Worm (Caenorhabditis elegans) whole organism, L4 larva: Measurements from ENCODE around the gene C24H11.1.

Experiments used
- D1046.2 ChIP-seq: fragments of 200-800 bp; sonication (Bioruptor generic); IDR thresholded peaks from 2 replicates; pipeline ENCODE4 v1.3.6; 2022; ENCODE audit warnings: missing genetic modification characterization, missing compliant biosample characterization
- F10B5.3 ChIP-seq: sonication (generic microtip); optimal IDR thresholded peaks from 2 replicates; lab custom pipeline; 2016; ENCODE audit warnings: mild to moderate bottlenecking, missing genetic modification characterization, missing compliant biosample characterization
- R02D3.7 ChIP-seq: fragments of 150-350 bp; sonication (generic microtip); optimal IDR thresholded peaks from 3 replicates; lab custom pipeline; 2014; ENCODE audit warnings: missing biosample characterization, missing genetic modification characterization
- T26A8.4 ChIP-seq: fragments of 200-800 bp; sonication (Bioruptor generic); IDR thresholded peaks from 2 replicates; pipeline ENCODE4 v1.3.6; 2022; ENCODE audit warnings: missing genetic modification characterization, missing compliant biosample characterization
- Y48G9A.11 ChIP-seq: fragments of 200-800 bp; sonication (Bioruptor generic); IDR thresholded peaks from 2 replicates; pipeline ENCODE4 v1.3.6; 2022; ENCODE audit warnings: missing genetic modification reagents, missing genetic modification characterization, missing compliant biosample characterization
- ZK337.2 ChIP-seq: fragments of 200-800 bp; sonication (Bioruptor generic); IDR thresholded peaks from 2 replicates; pipeline ENCODE4 v1.3.6; 2022; ENCODE audit warnings: missing genetic modification reagents, missing genetic modification characterization, missing compliant biosample characterization
- ZK546.5 ChIP-seq, 2 experiments: sonication (generic microtip); optimal IDR thresholded peaks; 2 replicates each; lab custom pipeline; 2017; ENCODE audit warnings: missing biosample characterization in 2 of 2, missing genetic modification characterization in 2 of 2
- ama-1 ChIP-seq: fragments of 150-350 bp; optimal IDR thresholded peaks from 2 replicates; lab custom pipeline; 2014; ENCODE audit warnings: inconsistent platforms, mixed read lengths
- ceh-28 ChIP-seq: fragments of 150-350 bp; optimal IDR thresholded peaks from 2 replicates; lab custom pipeline; 2014; ENCODE audit warnings: missing biosample characterization, missing genetic modification reagents, missing genetic modification characterization
- ceh-32 ChIP-seq: sonication (generic microtip); optimal IDR thresholded peaks from 2 replicates; lab custom pipeline; 2016; ENCODE audit warnings: mild to moderate bottlenecking, missing genetic modification characterization, missing compliant biosample characterization; ENCODE audit not compliant: poor library complexity
- ceh-44 ChIP-seq: fragments of 200-800 bp; sonication (Bioruptor generic); IDR thresholded peaks from 2 replicates; pipeline ENCODE4 v1.3.6; 2022; ENCODE audit warnings: missing genetic modification reagents, missing genetic modification characterization, missing compliant biosample characterization
- ceh-62 ChIP-seq: sonication (generic microtip); optimal IDR thresholded peaks from 2 replicates; lab custom pipeline; 2017; ENCODE audit warnings: missing biosample characterization, missing genetic modification characterization
- daf-16 ChIP-seq, 3 experiments: sonication (generic microtip); optimal IDR thresholded peaks; 2 replicates each; lab custom pipeline; 2016 to 2017; ENCODE audit warnings: missing genetic modification characterization in 3 of 3, missing genetic modification reagents in 3 of 3, mild to moderate bottlenecking in 2 of 3, missing compliant biosample characterization in 2 of 3, missing biosample characterization in 1 of 3, moderate library complexity in 1 of 3
- daf-8 ChIP-seq: fragments of 200-800 bp; sonication (Bioruptor generic); IDR thresholded peaks from 2 replicates; pipeline ENCODE4 v1.3.6; 2022; ENCODE audit warnings: missing genetic modification characterization, missing compliant biosample characterization
- dmd-6 ChIP-seq: fragments of 200-800 bp; sonication (Bioruptor generic); IDR thresholded peaks from 2 replicates; pipeline ENCODE4 v1.3.6; 2022; ENCODE audit warnings: missing genetic modification reagents, missing genetic modification characterization, missing compliant biosample characterization
- dmd-9 ChIP-seq: fragments of 200-800 bp; sonication (Bioruptor generic); IDR thresholded peaks from 2 replicates; pipeline ENCODE4 v1.3.6; 2022; ENCODE audit warnings: missing genetic modification reagents, missing genetic modification characterization, missing compliant biosample characterization
- dve-1 ChIP-seq: sonication (generic microtip); optimal IDR thresholded peaks from 2 replicates; lab custom pipeline; 2017; ENCODE audit warnings: antibody characterized with exemption, mild to moderate bottlenecking, missing genetic modification characterization, missing compliant biosample characterization; ENCODE audit not compliant: insufficient read depth
- egl-27 ChIP-seq: sonication (generic microtip); optimal IDR thresholded peaks from 3 replicates; lab custom pipeline; 2017; ENCODE audit warnings: missing biosample characterization, missing genetic modification reagents, missing genetic modification characterization
- egl-43 ChIP-seq: fragments of 200-800 bp; sonication (Bioruptor generic); IDR thresholded peaks from 2 replicates; pipeline ENCODE4 v1.3.6; 2022; ENCODE audit warnings: missing genetic modification reagents, missing genetic modification characterization, missing compliant biosample characterization
- hif-1 ChIP-seq, 2 experiments: sonication (generic microtip); optimal IDR thresholded peaks; 2 replicates each; lab custom pipeline; 2016 to 2017; ENCODE audit warnings: missing compliant biosample characterization in 2 of 2, missing genetic modification characterization in 2 of 2, missing genetic modification reagents in 2 of 2, missing genotype in 2 of 2, mild to moderate bottlenecking in 1 of 2
- hlh-11 ChIP-seq: fragments of 200-800 bp; sonication (Bioruptor generic); optimal IDR thresholded peaks from 2 replicates; lab custom pipeline; 2018; ENCODE audit warnings: mild to moderate bottlenecking, missing genetic modification characterization, missing compliant biosample characterization
- hlh-30 ChIP-seq: sonication (generic microtip); optimal IDR thresholded peaks from 2 replicates; lab custom pipeline; 2017; ENCODE audit warnings: antibody characterized with exemption, mild to moderate bottlenecking, missing genetic modification characterization, missing compliant biosample characterization; ENCODE audit not compliant: insufficient read depth
- hmg-1.1 ChIP-seq: fragments of 200-800 bp; sonication (Bioruptor generic); IDR thresholded peaks from 2 replicates; pipeline ENCODE4 v1.3.6; 2022; ENCODE audit warnings: missing genetic modification reagents, missing genetic modification characterization, missing compliant biosample characterization
- lin-13 ChIP-seq: fragments of 150-350 bp; optimal IDR thresholded peaks from 2 replicates; lab custom pipeline; 2014; ENCODE audit warnings: missing biosample characterization, missing genetic modification reagents, missing genetic modification characterization
- lin-29 ChIP-seq: fragments of 200-800 bp; sonication (Bioruptor generic); IDR thresholded peaks from 2 replicates; pipeline ENCODE4 v1.3.6; 2022; ENCODE audit warnings: missing genetic modification reagents, missing genetic modification characterization, missing compliant biosample characterization
- lin-38 ChIP-seq: fragments of 200-800 bp; sonication (Bioruptor generic); IDR thresholded peaks from 2 replicates; pipeline ENCODE4 v1.3.6; 2022; ENCODE audit warnings: missing genetic modification reagents, missing genetic modification characterization, missing compliant biosample characterization
- lin-39 ChIP-seq: fragments of 150-350 bp; optimal IDR thresholded peaks from 2 replicates; lab custom pipeline; 2014; ENCODE audit warnings: missing biosample characterization, missing genetic modification reagents, missing genetic modification characterization
- lir-3 ChIP-seq: sonication (generic microtip); optimal IDR thresholded peaks from 2 replicates; lab custom pipeline; 2016; ENCODE audit warnings: mild to moderate bottlenecking, missing genetic modification characterization, missing compliant biosample characterization
- mdl-1 ChIP-seq, 2 experiments: fragments of 150-350 bp in 1 of 2; sonication (generic microtip) in 1 of 2; optimal IDR thresholded peaks; 2 replicates each; lab custom pipeline; 2014 to 2017; ENCODE audit warnings: missing biosample characterization in 2 of 2, missing genetic modification characterization in 2 of 2
- mxl-3 ChIP-seq: fragments of 200-800 bp; sonication (Bioruptor generic); optimal IDR thresholded peaks from 2 replicates; lab custom pipeline; 2018; ENCODE audit warnings: mild to moderate bottlenecking, missing genetic modification characterization, missing compliant biosample characterization
- nhr-42 ChIP-seq: fragments of 200-800 bp; sonication (Bioruptor generic); IDR thresholded peaks from 2 replicates; pipeline ENCODE4 v1.3.6; 2022; ENCODE audit warnings: missing genetic modification characterization, missing compliant biosample characterization
- nhr-48 ChIP-seq: sonication (generic microtip); optimal IDR thresholded peaks from 2 replicates; lab custom pipeline; 2016; ENCODE audit warnings: mild to moderate bottlenecking, missing genetic modification characterization, missing compliant biosample characterization
- php-3 ChIP-seq: fragments of 200-800 bp; sonication (Bioruptor generic); IDR thresholded peaks from 2 replicates; pipeline ENCODE4 v1.3.6; 2022; ENCODE audit warnings: missing genetic modification reagents, missing genetic modification characterization, missing compliant biosample characterization
- rbr-2 ChIP-seq: sonication (generic microtip); optimal IDR thresholded peaks from 2 replicates; lab custom pipeline; 2016; ENCODE audit warnings: missing genotype, missing genetic modification characterization, missing compliant biosample characterization
- snpc-1.2 ChIP-seq: fragments of 200-800 bp; sonication (Bioruptor generic); IDR thresholded peaks from 2 replicates; pipeline ENCODE4 v1.3.6; 2022; ENCODE audit warnings: missing genetic modification reagents, missing genetic modification characterization, missing compliant biosample characterization
- snpc-4 ChIP-seq: fragments of 150-350 bp; optimal IDR thresholded peaks from 2 replicates; lab custom pipeline; 2014; ENCODE audit warnings: missing biosample characterization, missing genetic modification characterization
- tag-97 ChIP-seq: fragments of 200-800 bp; sonication (Bioruptor generic); IDR thresholded peaks from 2 replicates; pipeline ENCODE4 v1.3.6; 2022; ENCODE audit warnings: missing genetic modification characterization, missing compliant biosample characterization
- unc-62 ChIP-seq, 3 experiments: fragments of 150-350 bp in 1 of 3; sonication (generic microtip); optimal IDR thresholded peaks in 2 of 3; peaks in 1 of 3; 1 replicate in 1 of 3; 2 replicates in 2 of 3; lab custom pipeline; 2014 to 2017; ENCODE audit warnings: missing biosample characterization in 3 of 3, missing genetic modification characterization in 3 of 3, missing genetic modification reagents in 3 of 3, missing genotype in 1 of 3
- vab-7 ChIP-seq: fragments of 200-800 bp; sonication (Bioruptor generic); IDR thresholded peaks from 2 replicates; pipeline ENCODE4 v1.3.6; 2022; ENCODE audit warnings: missing genetic modification reagents, missing genetic modification characterization, missing compliant biosample characterization
- zag-1 ChIP-seq: fragments of 150-350 bp; optimal IDR thresholded peaks from 2 replicates; lab custom pipeline; 2014; ENCODE audit warnings: missing biosample characterization, missing genetic modification characterization
- zfp-2 ChIP-seq: sonication (generic microtip); optimal IDR thresholded peaks from 2 replicates; lab custom pipeline; 2016; ENCODE audit warnings: mild to moderate bottlenecking, missing genetic modification characterization, missing compliant biosample characterization
- zip-11 ChIP-seq: fragments of 200-800 bp; sonication (Bioruptor generic); IDR thresholded peaks from 2 replicates; pipeline ENCODE4 v1.3.6; 2022; ENCODE audit warnings: missing genetic modification characterization, missing compliant biosample characterization
- ztf-7 ChIP-seq: fragments of 150-350 bp; optimal IDR thresholded peaks from 2 replicates; lab custom pipeline; 2014; ENCODE audit warnings: missing biosample characterization, missing genetic modification characterization

The C24H11.1 gene

DNA sequence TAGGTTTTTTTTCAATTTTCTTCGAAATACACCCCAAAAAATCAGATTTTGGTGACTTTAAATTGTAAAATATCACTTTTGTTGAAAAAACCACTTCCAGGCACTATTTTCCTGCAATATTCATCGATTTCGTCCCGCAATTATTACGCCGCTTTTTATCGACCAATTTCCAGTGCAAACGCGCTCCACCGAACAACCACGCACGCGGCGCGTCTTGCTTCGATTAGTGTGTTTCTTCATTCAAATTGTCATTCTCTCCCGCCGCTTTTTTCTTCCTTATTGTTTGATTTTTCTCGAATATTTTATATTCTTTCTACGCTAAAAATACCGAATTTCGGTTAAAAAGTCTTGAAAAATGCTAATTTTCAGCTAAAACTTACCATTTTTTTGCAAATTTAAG lies 38.2 kb downstream of the C24H11.1 start (continued):
- peak; percentile 94 for TF ChIP-seq hlh-30
- TF ChIP-seq ztf-7 (tag; lab: Kevin White, UChicago), result no peak
- no peak for TF ChIP-seq nhr-42 (GFP tag; lab: Robert Waterston, UW)
- TF ChIP-seq T26A8.4 (GFP tag; lab: Robert Waterston, UW), result no peak
- TF ChIP-seq nhr-48 (tag; lab: Kevin White, UChicago), result no peak
- no peak for TF ChIP-seq tag-97 (GFP tag; lab: Robert Waterston, UW)
- no peak for TF ChIP-seq Y48G9A.11 (GFP tag; lab: Robert Waterston, UW)
- no peak for TF ChIP-seq zip-11 (GFP tag; lab: Robert Waterston, UW)
- no peak for TF ChIP-seq egl-27
- peak; percentile 94 for TF ChIP-seq lin-38
- no peak for TF ChIP-seq unc-62 (GFP tag; optimal IDR thresholded peaks at IDR 0.05 in 1 of 2; lab: Kevin White, UChicago)
- no peak for TF ChIP-seq unc-62 (tag; optimal IDR thresholded peaks at IDR 0.05; lab: Kevin White, UChicago)
- no peak for TF ChIP-seq ama-1
- no peak for TF ChIP-seq R02D3.7 (tag; lab: Kevin White, UChicago)
- no peak for TF ChIP-seq ceh-62
- no peak for TF ChIP-seq ceh-32 (tag; lab: Kevin White, UChicago)
- TF ChIP-seq D1046.2, result no peak
- peak; percentile 52 to 93 for TF ChIP-seq mdl-1 (tag; optimal IDR thresholded peaks at IDR 0.05; lab: Kevin White, UChicago)
- TF ChIP-seq hmg-1.1 (GFP tag; lab: Robert Waterston, UW), result peak; percentile 49
- TF ChIP-seq hlh-11 (tag; lab: Kevin White, UChicago), result peak; percentile 67
- no peak for TF ChIP-seq ceh-28 (tag; lab: Kevin White, UChicago)
- peak in 1 of 2 experiments; percentile 46 for TF ChIP-seq hif-1 (tag; optimal IDR thresholded peaks at IDR 0.05; lab: Kevin White, UChicago)
- no peak for TF ChIP-seq lir-3 (tag; lab: Kevin White, UChicago)
- TF ChIP-seq egl-43 (GFP tag; lab: Robert Waterston, UW), result no peak
- TF ChIP-seq lin-39, result no peak
- no peak for TF ChIP-seq zag-1 (tag; lab: Kevin White, UChicago)
- no peak for TF ChIP-seq lin-29 (GFP tag; lab: Robert Waterston, UW)
- peak; percentile 21; the same call in 1 of the 2 replicates for TF ChIP-seq dmd-6
- no peak for TF ChIP-seq php-3
- peak; percentile 31; the same call in 1 of the 2 replicates for TF ChIP-seq vab-7 (GFP tag; lab: Robert Waterston, UW)
- TF ChIP-seq ZK546.5 (tag; optimal IDR thresholded peaks at IDR 0.05; lab: Kevin White, UChicago), result no peak
- peak; percentile 91 for TF ChIP-seq mxl-3
- no peak for TF ChIP-seq daf-8 (GFP tag; lab: Robert Waterston, UW)
- TF ChIP-seq lin-13 (GFP tag; lab: Kevin White, UChicago), result peak; percentile 76
- no peak for TF ChIP-seq dmd-9 (GFP tag; lab: Robert Waterston, UW)
- no peak for TF ChIP-seq ZK337.2
- TF ChIP-seq snpc-4 (tag; lab: Kevin White, UChicago), result no peak
- no peak for TF ChIP-seq F10B5.3
- no peak for TF ChIP-seq zfp-2
- no peak for TF ChIP-seq daf-16 (GFP tag; optimal IDR thresholded peaks at IDR 0.05; lab: Kevin White, UChicago)
- peak; percentile 17 for TF ChIP-seq daf-16 (tag; optimal IDR thresholded peaks at IDR 0.05; lab: Kevin White, UChicago)
- peak; percentile 69 for TF ChIP-seq rbr-2 (tag; lab: Kevin White, UChicago)
- no peak for TF ChIP-seq ceh-44 (GFP tag; lab: Robert Waterston, UW)
- peak; percentile 20 for TF ChIP-seq dve-1 (tag; lab: Kevin White, UChicago)
- TF ChIP-seq snpc-1.2 (GFP tag; lab: Robert Waterston, UW), result no peak
- TF ChIP-seq, all 104 proteins: peak for 22
